Worm (Caenorhabditis elegans): Measurements from ENCODE around the gene igeg-2.

igeg-2 gene

ce11 chrX:11414837-11415550 lies 31.4 kb downstream of the igeg-2 start, which contains the start of gene pek-1 (continued):
- TF ChIP-seq daf-16 (GFP tag; optimal IDR thresholded peaks at IDR 0.05) (peak in 1 of 2 experiments; percentile 31), daf-16 (tag; optimal IDR thresholded peaks at IDR 0.05) (peak; percentile 55), php-3 (GFP tag; IDR thresholded peaks at IDR 0.05) (no peak), mxl-3 (GFP tag; optimal IDR thresholded peaks at IDR 0.05) (peak; percentile 89), rbr-2 (tag; optimal IDR thresholded peaks at IDR 0.05) (no peak), T20F7.1 (GFP tag; optimal IDR thresholded peaks at IDR 0.05) (peak; percentile 4), F10B5.3 (tag; optimal IDR thresholded peaks at IDR 0.05) (no peak), F26F4.8 (GFP tag; conservative IDR thresholded peaks at IDR 0.05) (no peak), dpl-1 (GFP tag; optimal IDR thresholded peaks at IDR 0.05) (peak; percentile 7), lim-7 (GFP tag; IDR thresholded peaks at IDR 0.05) (no peak), daf-8 (GFP tag; IDR thresholded peaks at IDR 0.05) (no peak), tra-1 (GFP tag; IDR thresholded peaks at IDR 0.05) (no peak; the same call in 1 of the 2 replicates), ztf-11 (tag; optimal IDR thresholded peaks at IDR 0.05) (no peak), nhr-41 (GFP tag; IDR thresholded peaks at IDR 0.05) (no peak), nhr-25 (tag; optimal IDR thresholded peaks at IDR 0.05; ENCODE audit: borderline replicate concordance, insufficient read depth) (peak; percentile 39), nhr-76 (tag; optimal IDR thresholded peaks at IDR 0.05) (no peak), gei-8 (GFP tag; optimal IDR thresholded peaks at IDR 0.05) (no peak), Y48G9A.11 (GFP tag; IDR thresholded peaks at IDR 0.05) (no peak), spr-1 (tag; optimal IDR thresholded peaks at IDR 0.05) (no peak), ceh-32 (tag; optimal IDR thresholded peaks at IDR 0.05; ENCODE audit: poor library complexity) (no peak), jun-1 (tag; optimal IDR thresholded peaks at IDR 0.05) (no peak), hlh-30 (tag; optimal IDR thresholded peaks at IDR 0.05; ENCODE audit: insufficient read depth) (peak; percentile 80), zfp-2 (tag; optimal IDR thresholded peaks at IDR 0.05) (no peak), ceh-28 (tag; optimal IDR thresholded peaks at IDR 0.05) (no peak), zip-11 (GFP tag; IDR thresholded peaks at IDR 0.05) (no peak), daf-12 (tag; optimal IDR thresholded peaks at IDR 0.05) (no peak), nhr-10 (tag; optimal IDR thresholded peaks at IDR 0.05) (no peak), mxl-2 (GFP tag; conservative IDR thresholded peaks at IDR 0.05) (no peak), F44E2.7 (GFP tag; IDR thresholded peaks at IDR 0.05) (no peak), fkh-10 (GFP tag; optimal IDR thresholded peaks at IDR 0.05) (no peak), spr-3 (GFP tag; optimal IDR thresholded peaks at IDR 0.05) (no peak), dve-1 (tag; optimal IDR thresholded peaks at IDR 0.05; ENCODE audit: insufficient read depth) (peak; percentile 60), F37D6.2 (tag; optimal IDR thresholded peaks at IDR 0.05) (no peak), egl-27 (tag; optimal IDR thresholded peaks at IDR 0.05) (no peak), dmd-9 (GFP tag; IDR thresholded peaks at IDR 0.05) (no peak), ceh-44 (GFP tag; IDR thresholded peaks at IDR 0.05) (no peak), ctbp-1 (GFP tag; IDR thresholded peaks at IDR 0.05) (no peak), mdt-29 (GFP tag; IDR thresholded peaks at IDR 0.05) (peak; percentile 77), lir-3 (tag; optimal IDR thresholded peaks at IDR 0.05) (no peak), dmd-8 (GFP tag; IDR thresholded peaks at IDR 0.05) (no peak), nhr-6 (tag; optimal IDR thresholded peaks at IDR 0.05) (no peak), D1046.2 (GFP tag; IDR thresholded peaks at IDR 0.05) (no peak), ztf-7 (tag; optimal IDR thresholded peaks at IDR 0.05) (peak; percentile 9), aha-1 (tag) (peak; percentile 84), unc-62 (GFP tag; optimal IDR thresholded peaks at IDR 0.05 in 1 of 2) (no peak), unc-62 (tag; optimal IDR thresholded peaks at IDR 0.05) (no peak), nhr-42 (GFP tag; IDR thresholded peaks at IDR 0.05) (no peak), nhr-237 (tag; optimal IDR thresholded peaks at IDR 0.05) (no peak), F49E8.2 (tag; optimal IDR thresholded peaks at IDR 0.05; ENCODE audit: borderline replicate concordance) (no peak), ama-1 (optimal IDR thresholded peaks at IDR 0.05) (no peak), vab-7 (GFP tag; IDR thresholded peaks at IDR 0.05) (no peak), lin-39 (tag; optimal IDR thresholded peaks at IDR 0.05) (no peak)

Measured in whole organism, L4 larva.